Fruit fly (Drosophila melanogaster) whole organism, embryonic: ENCODE results near the gene Ubc4.

ENCODE experiments used
- Abd-B ChIP-seq: fragments of 200-800 bp; sonication (Bioruptor generic); optimal IDR thresholded peaks from 2 replicates; lab custom pipeline; 2018; ENCODE audit warnings: missing biosample characterization, mild to moderate bottlenecking, missing genetic modification characterization, moderate library complexity
- B-H1 ChIP-seq: fragments of 200-800 bp; sonication (Bioruptor generic); IDR thresholded peaks from 3 replicates; pipeline ENCODE4 v1.3.6; 2022; ENCODE audit warnings: missing biosample characterization, missing genetic modification characterization
- B-H2 ChIP-seq: fragments of 200-800 bp; sonication (Bioruptor generic); optimal IDR thresholded peaks from 2 replicates; lab custom pipeline; 2018; ENCODE audit warnings: missing biosample characterization, mild to moderate bottlenecking, missing genetic modification characterization
- CG10462 ChIP-seq: fragments of 200-800 bp; sonication (Bioruptor generic); optimal IDR thresholded peaks from 2 replicates; lab custom pipeline; 2016; ENCODE audit warnings: missing biosample characterization, missing genetic modification characterization
- CG11247 ChIP-seq: fragments of 200-800 bp; sonication (Bioruptor generic); IDR thresholded peaks from 2 replicates; pipeline ENCODE4 v1.3.6; 2022; ENCODE audit warnings: missing biosample characterization, missing genetic modification characterization
- CG11695 ChIP-seq: fragments of 200-800 bp; sonication (Bioruptor generic); IDR thresholded peaks from 3 replicates; pipeline ENCODE4 v1.3.6; 2022; ENCODE audit warnings: missing biosample characterization, missing genetic modification characterization
- CG12155 ChIP-seq: fragments of 200-800 bp; sonication (Bioruptor generic); optimal IDR thresholded peaks from 3 replicates; lab custom pipeline; 2016; ENCODE audit warnings: missing biosample characterization, missing genetic modification characterization
- CG12236 ChIP-seq: fragments of 200-800 bp; sonication (Bioruptor generic); optimal IDR thresholded peaks from 2 replicates; lab custom pipeline; 2016; ENCODE audit warnings: missing biosample characterization, missing genetic modification characterization
- CG12659 ChIP-seq: fragments of 200-800 bp; sonication (Bioruptor generic); optimal IDR thresholded peaks from 3 replicates; lab custom pipeline; 2017; ENCODE audit warnings: mild to moderate bottlenecking, missing biosample characterization, missing genetic modification reagents, missing genetic modification characterization
- CG13296 ChIP-seq: fragments of 200-800 bp; sonication (Bioruptor generic); optimal IDR thresholded peaks from 3 replicates; lab custom pipeline; 2018; ENCODE audit warnings: missing biosample characterization, mild to moderate bottlenecking, missing genetic modification characterization
- CG14050 ChIP-seq: fragments of 200-800 bp; sonication (Bioruptor generic); IDR thresholded peaks from 3 replicates; pipeline ENCODE4 v1.3.6; 2022; ENCODE audit warnings: missing biosample characterization, missing genetic modification characterization
- CG14441 ChIP-seq: fragments of 200-800 bp; sonication (Bioruptor generic); IDR thresholded peaks from 2 replicates; pipeline ENCODE4 v1.3.6; 2022; ENCODE audit warnings: missing biosample characterization, missing genetic modification characterization
- CG14710 ChIP-seq: fragments of 200-800 bp; sonication (Bioruptor generic); optimal IDR thresholded peaks from 3 replicates; lab custom pipeline; 2019; ENCODE audit warnings: missing biosample characterization, mild to moderate bottlenecking, missing genetic modification characterization, moderate library complexity
- CG15601 ChIP-seq: fragments of 200-800 bp; sonication (Bioruptor generic); optimal IDR thresholded peaks from 3 replicates; lab custom pipeline; 2019; ENCODE audit warnings: missing biosample characterization, mild to moderate bottlenecking, missing genetic modification characterization, moderate library complexity
- CG17612 ChIP-seq: fragments of 200-800 bp; sonication (Bioruptor generic); IDR thresholded peaks from 2 replicates; pipeline ENCODE4 v1.3.6; 2022; ENCODE audit warnings: missing biosample characterization, missing genetic modification characterization
- CG3163 ChIP-seq: fragments of 200-800 bp; sonication (Bioruptor generic); optimal IDR thresholded peaks from 3 replicates; lab custom pipeline; 2016; ENCODE audit warnings: missing biosample characterization, missing genetic modification characterization
- CG32767 ChIP-seq: fragments of 200-800 bp; sonication (Bioruptor generic); IDR thresholded peaks from 2 replicates; pipeline ENCODE4 v1.3.6; 2022; ENCODE audit warnings: missing biosample characterization, missing genetic modification characterization
- CG33557 ChIP-seq: fragments of 200-800 bp; sonication (Bioruptor generic); optimal IDR thresholded peaks from 2 replicates; lab custom pipeline; 2019; ENCODE audit warnings: missing biosample characterization, mild to moderate bottlenecking, missing genetic modification characterization, moderate library complexity
- CG4617 ChIP-seq: fragments of 200-800 bp; sonication (Bioruptor generic); optimal IDR thresholded peaks from 3 replicates; lab custom pipeline; 2016; ENCODE audit warnings: missing biosample characterization, missing genetic modification characterization, borderline replicate concordance
- CG6689 ChIP-seq: fragments of 200-800 bp; sonication (Bioruptor generic); IDR thresholded peaks from 2 replicates; pipeline ENCODE4 v1.3.6; 2022; ENCODE audit warnings: missing biosample characterization, missing genetic modification characterization
- CG6854 ChIP-seq: fragments of 200-800 bp; sonication (Bioruptor generic); optimal IDR thresholded peaks from 3 replicates; lab custom pipeline; 2017; ENCODE audit warnings: missing biosample characterization, mild to moderate bottlenecking, missing genetic modification characterization
- CG8089 ChIP-seq: fragments of 200-800 bp; sonication (Bioruptor generic); optimal IDR thresholded peaks from 3 replicates; lab custom pipeline; 2016; ENCODE audit warnings: missing biosample characterization, missing genetic modification characterization
- CG9817 ChIP-seq: fragments of 200-800 bp; sonication (Bioruptor generic); optimal IDR thresholded peaks from 2 replicates; lab custom pipeline; 2018; ENCODE audit warnings: missing biosample characterization, mild to moderate bottlenecking, missing genetic modification characterization, moderate library complexity
- Dek ChIP-seq: fragments of 200-800 bp; sonication (Bioruptor generic); optimal IDR thresholded peaks from 3 replicates; lab custom pipeline; 2019; ENCODE audit warnings: missing biosample characterization, mild to moderate bottlenecking, missing genetic modification characterization, moderate library complexity
- E2f1 ChIP-seq: fragments of 200-800 bp; sonication (Bioruptor generic); IDR thresholded peaks from 2 replicates; pipeline ENCODE4 v1.3.6; 2022; ENCODE audit warnings: missing biosample characterization, missing genetic modification characterization
- E2f2 ChIP-seq: fragments of 200-800 bp; sonication (Bioruptor generic); IDR thresholded peaks from 2 replicates; pipeline ENCODE4 v1.3.6; 2022; ENCODE audit warnings: missing biosample characterization, missing genetic modification characterization
- Ets65A ChIP-seq: fragments of 200-800 bp; sonication (Bioruptor generic); peaks from one replicate; lab custom pipeline; 2016; ENCODE audit warnings: missing biosample characterization, missing genetic modification characterization
- Fer1 ChIP-seq: fragments of 200-800 bp; sonication (Bioruptor generic); optimal IDR thresholded peaks from 2 replicates; lab custom pipeline; 2017; ENCODE audit warnings: missing biosample characterization, mild to moderate bottlenecking, missing genetic modification characterization
- Gug ChIP-seq: fragments of 200-800 bp; sonication (Bioruptor generic); IDR thresholded peaks from 4 replicates; pipeline ENCODE4 v1.3.6; 2022; ENCODE audit warnings: missing biosample characterization, missing genetic modification characterization
- HLH4C ChIP-seq: fragments of 200-800 bp; sonication (Bioruptor generic); IDR thresholded peaks from 3 replicates; pipeline ENCODE4 v1.3.6; 2022; ENCODE audit warnings: missing biosample characterization, missing genetic modification characterization; ENCODE audit not compliant: partially characterized antibody
- Lhr ChIP-seq: fragments of 200-800 bp; sonication (Bioruptor generic); optimal IDR thresholded peaks from 3 replicates; lab custom pipeline; 2017; ENCODE audit warnings: mild to moderate bottlenecking, missing biosample characterization, missing genetic modification reagents, missing genetic modification characterization
- Mrtf ChIP-seq: fragments of 200-800 bp; sonication (Bioruptor generic); IDR thresholded peaks from 3 replicates; pipeline ENCODE4 v1.3.6; 2022; ENCODE audit warnings: missing biosample characterization, missing genetic modification characterization
- Nf-YC ChIP-seq: fragments of 200-800 bp; optimal IDR thresholded peaks from 3 replicates; lab custom pipeline; 2019; ENCODE audit warnings: missing biosample characterization, mild to moderate bottlenecking, missing genetic modification characterization, moderate library complexity
- Sry-δ ChIP-seq: fragments of 200-800 bp; sonication (Bioruptor generic); optimal IDR thresholded peaks from 2 replicates; lab custom pipeline; 2016; ENCODE audit warnings: missing biosample characterization, missing genetic modification characterization
- ab ChIP-seq: fragments of 200-800 bp; sonication (Bioruptor generic); optimal IDR thresholded peaks from 2 replicates; lab custom pipeline; 2016; ENCODE audit warnings: missing biosample characterization, missing genetic modification characterization
- ase ChIP-seq: fragments of 200-800 bp; sonication (Bioruptor generic); IDR thresholded peaks from 3 replicates; pipeline ENCODE4 v1.3.6; 2022; ENCODE audit warnings: missing biosample characterization, missing genetic modification characterization
- bsh ChIP-seq, 2 experiments: fragments of 200-800 bp; sonication (Bioruptor generic); optimal IDR thresholded peaks; 2 replicates each; lab custom pipeline; 2017 to 2018; ENCODE audit warnings: mild to moderate bottlenecking in 2 of 2, missing biosample characterization in 2 of 2, missing genetic modification characterization in 2 of 2, moderate library complexity in 1 of 2
- btn ChIP-seq: fragments of 200-800 bp; sonication (Bioruptor generic); optimal IDR thresholded peaks from 2 replicates; lab custom pipeline; 2016; ENCODE audit warnings: missing biosample characterization, missing genetic modification characterization
- dm ChIP-seq: fragments of 200-800 bp; sonication (Bioruptor generic); optimal IDR thresholded peaks from 3 replicates; lab custom pipeline; 2016; ENCODE audit warnings: missing biosample characterization, missing genetic modification characterization
- eyg ChIP-seq: fragments of 200-800 bp; sonication (Bioruptor generic); optimal IDR thresholded peaks from 3 replicates; lab custom pipeline; 2016; ENCODE audit warnings: missing biosample characterization, missing genetic modification characterization
- gcm2 ChIP-seq: fragments of 200-800 bp; sonication (Bioruptor generic); optimal IDR thresholded peaks from 2 replicates; lab custom pipeline; 2016; ENCODE audit warnings: missing biosample characterization, missing genetic modification characterization
- lola ChIP-seq, 3 experiments: fragments of >200 bp in 2 of 3; fragments of 200-800 bp in 1 of 3; sonication (Bioruptor generic) in 1 of 3; optimal IDR thresholded peaks; 2 replicates each; lab custom pipeline; 2017 to 2019; ENCODE audit warnings: missing biosample characterization in 3 of 3, missing genetic modification characterization in 3 of 3, mild to moderate bottlenecking in 1 of 3, moderate library complexity in 1 of 3
- nmo ChIP-seq: fragments of 200-800 bp; sonication (Bioruptor generic); optimal IDR thresholded peaks from 2 replicates; lab custom pipeline; 2018; ENCODE audit warnings: missing biosample characterization, mild to moderate bottlenecking, missing genetic modification characterization, moderate library complexity
- onecut ChIP-seq: fragments of 200-800 bp; sonication (Bioruptor generic); IDR thresholded peaks from 2 replicates; pipeline ENCODE4 v1.3.6; 2022; ENCODE audit warnings: missing biosample characterization, missing genetic modification characterization
- pum ChIP-seq: fragments of 200-800 bp; sonication (Bioruptor generic); optimal IDR thresholded peaks from 2 replicates; lab custom pipeline; 2016; ENCODE audit warnings: missing biosample characterization, missing genetic modification characterization
- scrt ChIP-seq: fragments of 200-800 bp; sonication (Bioruptor generic); optimal IDR thresholded peaks from 2 replicates; lab custom pipeline; 2018; ENCODE audit warnings: missing biosample characterization, mild to moderate bottlenecking, missing genetic modification characterization, moderate library complexity
- stwl ChIP-seq: fragments of 200-800 bp; sonication (Bioruptor generic); optimal IDR thresholded peaks from 3 replicates; lab custom pipeline; 2018; ENCODE audit warnings: missing biosample characterization, mild to moderate bottlenecking, missing genetic modification characterization, moderate library complexity
- tgo ChIP-seq: fragments of 200-800 bp; sonication (Bioruptor generic); IDR thresholded peaks from 3 replicates; pipeline ENCODE4 v1.3.6; 2022; ENCODE audit warnings: missing biosample characterization, missing genetic modification characterization
- tin ChIP-seq: fragments of 200-800 bp; sonication (Bioruptor generic); optimal IDR thresholded peaks from 3 replicates; lab custom pipeline; 2016; ENCODE audit warnings: missing biosample characterization, missing genetic modification characterization
- zfh1 ChIP-seq: fragments of 200-800 bp; sonication (Bioruptor generic); IDR thresholded peaks from 3 replicates; pipeline ENCODE4 v1.3.6; 2022; ENCODE audit warnings: missing biosample characterization, missing genetic modification characterization
- zfh2 ChIP-seq: fragments of 200-800 bp; sonication (Bioruptor generic); optimal IDR thresholded peaks from 2 replicates; lab custom pipeline; 2016; ENCODE audit warnings: missing biosample characterization, missing genetic modification characterization

Gene Ubc4

dm6 chr3L:9723108-9723507, 25.0 kb downstream of the Ubc4 start, which contains the start of the genes nbs and defl (continued):
- TF ChIP-seq CG12659 (GFP tag; lab: Kevin White, UChicago), result peak; percentile 74
- TF ChIP-seq CG14710, result peak; percentile 73
- peak; percentile 60 for TF ChIP-seq scrt (GFP tag; lab: Kevin White, UChicago)
- peak in 1 of 3 experiments; percentile 56 for TF ChIP-seq lola (GFP tag; optimal IDR thresholded peaks at IDR 0.05; lab: Kevin White, UChicago)
- TF ChIP-seq ab, result no peak
- TF ChIP-seq Abd-B (GFP tag; lab: Kevin White, UChicago), result peak; percentile 58
- TF ChIP-seq eyg (GFP tag; lab: Kevin White, UChicago), result no peak
- TF ChIP-seq CG13296 (GFP tag; lab: Kevin White, UChicago), result peak; percentile 49
- TF ChIP-seq btn, result no peak
- peak; percentile 31 for TF ChIP-seq Dek (tag; lab: Kevin White, UChicago)
- TF ChIP-seq pum (GFP tag; lab: Kevin White, UChicago), result peak; percentile 61
- peak; percentile 50 for TF ChIP-seq Sry-δ (GFP tag; lab: Kevin White, UChicago)
- TF ChIP-seq CG4617 (GFP tag; lab: Kevin White, UChicago), result peak; percentile 75
- TF ChIP-seq tin (GFP tag; lab: Kevin White, UChicago), result peak; percentile 56
- peak; percentile 16 for TF ChIP-seq CG33557 (GFP tag; lab: Kevin White, UChicago)
- peak; percentile 75; the same call in 2 of the 3 replicates for TF ChIP-seq B-H1 (GFP tag; lab: Robert Waterston, UW)
- peak; percentile 86 for TF ChIP-seq CG14441 (GFP tag; lab: Robert Waterston, UW)
- peak; percentile 43; the same call in 1 of the 3 replicates for TF ChIP-seq CG14050 (GFP tag; lab: Robert Waterston, UW)
- peak; percentile 19 for TF ChIP-seq dm (GFP tag; lab: Kevin White, UChicago)
- TF ChIP-seq zfh2, result peak; percentile 77
- TF ChIP-seq CG11695 (GFP tag; lab: Robert Waterston, UW), result peak; percentile 62; the same call in 2 of the 3 replicates
- no peak for TF ChIP-seq Lhr (GFP tag; lab: Kevin White, UChicago)
- peak; percentile 82 for TF ChIP-seq Nf-YC (tag; lab: Kevin White, UChicago)
- TF ChIP-seq CG3163, result peak; percentile 6
- TF ChIP-seq CG32767 (GFP tag; lab: Robert Waterston, UW), result peak; percentile 53; the same call in 1 of the 2 replicates
- peak; percentile 71 for TF ChIP-seq CG11247 (GFP tag; lab: Robert Waterston, UW)
- TF ChIP-seq CG8089 (GFP tag; lab: Kevin White, UChicago), result peak; percentile 41
- TF ChIP-seq CG12236 (GFP tag; lab: Kevin White, UChicago), result no peak
- TF ChIP-seq Fer1 (GFP tag; lab: Kevin White, UChicago), result peak; percentile 67
- TF ChIP-seq nmo (GFP tag; lab: Kevin White, UChicago), result peak; percentile 79
- TF ChIP-seq CG15601, result no peak
- peak; percentile 59 for TF ChIP-seq stwl (tag; lab: Kevin White, UChicago)
- TF ChIP-seq HLH4C, result no peak
- peak in 1 of 2 experiments; percentile 43 for TF ChIP-seq bsh (GFP tag; optimal IDR thresholded peaks at IDR 0.05; lab: Kevin White, UChicago)
- peak; percentile 60 for TF ChIP-seq B-H2 (GFP tag; lab: Kevin White, UChicago)
- TF ChIP-seq Gug (GFP tag; lab: Robert Waterston, UW), result peak; percentile 61; the same call in 3 of the 4 replicates
- TF ChIP-seq ase (GFP tag; lab: Robert Waterston, UW), result peak; percentile 62; the same call in 2 of the 3 replicates
- TF ChIP-seq onecut (GFP tag; lab: Robert Waterston, UW), result no peak
- peak; percentile 72 for TF ChIP-seq E2f1 (GFP tag; lab: Robert Waterston, UW)
- no peak for TF ChIP-seq CG17612 (GFP tag; lab: Robert Waterston, UW)
- TF ChIP-seq zfh1 (GFP tag; lab: Robert Waterston, UW), result peak; percentile 69; the same call in 2 of the 3 replicates
- peak; percentile 72; the same call in 2 of the 3 replicates for TF ChIP-seq tgo (GFP tag; lab: Robert Waterston, UW)
- TF ChIP-seq CG12155 (GFP tag; lab: Kevin White, UChicago), result peak; percentile 69
- TF ChIP-seq CG6689 (GFP tag; lab: Robert Waterston, UW), result peak; percentile 68
- no peak for TF ChIP-seq CG6854 (GFP tag; lab: Kevin White, UChicago)
- 0 out of 3 replicates have a peak, but pooled peaks have one; percentile 49 for TF ChIP-seq Mrtf (GFP tag; lab: Robert Waterston, UW)
- TF ChIP-seq Ets65A, result peak; percentile 95
- TF ChIP-seq gcm2, result no peak
- peak; percentile 9 for TF ChIP-seq CG10462 (GFP tag; lab: Kevin White, UChicago)
- TF ChIP-seq E2f2 (GFP tag; lab: Robert Waterston, UW), result peak; percentile 60
- TF ChIP-seq CG9817 (tag; lab: Kevin White, UChicago), result peak; percentile 61
